Worm (Caenorhabditis elegans) whole organism, midembryonic: ENCODE data around the gene srlf-18.

Source experiments
- T22C8.4 ChIP-seq: fragments of 200-800 bp; sonication (Bioruptor generic); IDR thresholded peaks from 2 replicates; pipeline ENCODE4 v1.3.6; 2022; ENCODE audit warnings: missing genetic modification characterization, missing compliant biosample characterization
- cog-1 ChIP-seq: sonication (generic microtip); optimal IDR thresholded peaks from 2 replicates; lab custom pipeline; 2016; ENCODE audit warnings: missing genetic modification characterization, missing compliant biosample characterization
- flt-1 ChIP-seq: fragments of 200-800 bp; sonication (Bioruptor generic); IDR thresholded peaks from 2 replicates; pipeline ENCODE4 v1.3.6; 2022; ENCODE audit warnings: missing genetic modification characterization, missing compliant biosample characterization
- klf-2 ChIP-seq: fragments of 200-800 bp; sonication (Bioruptor generic); conservative IDR thresholded peaks from 2 replicates; pipeline ENCODE4 v1.3.6; 2022; ENCODE audit warnings: missing genetic modification reagents, missing genetic modification characterization, missing compliant biosample characterization
- med-1 ChIP-seq: sonication (generic microtip); optimal IDR thresholded peaks from 2 replicates; lab custom pipeline; 2017; ENCODE audit warnings: missing genetic modification characterization, mild to moderate bottlenecking, missing compliant biosample characterization, antibody characterized with exemption, missing genetic modification reagents; ENCODE audit not compliant: insufficient read depth
- ref-1 ChIP-seq: fragments of 200-800 bp; sonication (Bioruptor generic); conservative IDR thresholded peaks from 2 replicates; pipeline ENCODE4 v1.3.6; 2022; ENCODE audit warnings: missing genetic modification reagents, missing genetic modification characterization, missing compliant biosample characterization
- tab-1 ChIP-seq: fragments of 200-800 bp; sonication (Bioruptor generic); IDR thresholded peaks from 2 replicates; pipeline ENCODE4 v1.3.6; 2022; ENCODE audit warnings: missing genetic modification characterization, missing compliant biosample characterization
- ztf-23 ChIP-seq: fragments of 200-800 bp; sonication (Bioruptor generic); IDR thresholded peaks from 2 replicates; pipeline ENCODE4 v1.3.6; 2022; ENCODE audit warnings: missing genetic modification reagents, missing genetic modification characterization, missing compliant biosample characterization
- ztf-29 ChIP-seq: fragments of 200-800 bp; sonication (Bioruptor generic); IDR thresholded peaks from 2 replicates; pipeline ENCODE4 v1.3.6; 2022; ENCODE audit warnings: missing genetic modification reagents, missing genetic modification characterization, missing compliant biosample characterization

Gene srlf-18

DNA sequence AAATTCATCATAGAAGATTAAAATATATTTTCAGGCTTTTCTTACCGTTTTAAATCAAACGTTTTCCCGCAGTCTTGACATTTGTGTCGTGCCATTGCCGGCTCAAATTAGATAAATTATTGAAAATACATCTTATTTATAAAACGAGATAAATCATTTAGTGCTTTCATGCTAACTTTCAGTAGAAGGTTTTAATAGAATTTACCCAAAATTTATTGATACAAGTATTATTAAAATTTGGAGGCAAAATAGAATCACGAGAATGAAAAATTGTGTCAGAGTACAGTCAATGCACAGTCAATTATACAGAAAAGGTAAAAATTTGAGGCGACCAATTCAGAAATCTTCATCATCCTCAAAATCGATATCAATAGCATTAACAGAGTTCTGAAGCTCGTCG is 22.8 kb downstream of the srlf-18 start, which contains the start of gene Y5F2A.4:
TSS of gene Y5F2A.4 (minus strand) at position 101 of the 400 bp plus-strand sequence.
- TF ChIP-seq ref-1: no peak
- TF ChIP-seq ztf-29 (GFP tag; lab: Robert Waterston, UW): no peak
- no peak for TF ChIP-seq cog-1 (tag; lab: Kevin White, UChicago)
- TF ChIP-seq T22C8.4 (GFP tag; lab: Robert Waterston, UW): no peak
- TF ChIP-seq tab-1 (GFP tag; lab: Robert Waterston, UW): no peak
- TF ChIP-seq klf-2: no peak
- TF ChIP-seq flt-1 (GFP tag; lab: Robert Waterston, UW): no peak

DNA sequence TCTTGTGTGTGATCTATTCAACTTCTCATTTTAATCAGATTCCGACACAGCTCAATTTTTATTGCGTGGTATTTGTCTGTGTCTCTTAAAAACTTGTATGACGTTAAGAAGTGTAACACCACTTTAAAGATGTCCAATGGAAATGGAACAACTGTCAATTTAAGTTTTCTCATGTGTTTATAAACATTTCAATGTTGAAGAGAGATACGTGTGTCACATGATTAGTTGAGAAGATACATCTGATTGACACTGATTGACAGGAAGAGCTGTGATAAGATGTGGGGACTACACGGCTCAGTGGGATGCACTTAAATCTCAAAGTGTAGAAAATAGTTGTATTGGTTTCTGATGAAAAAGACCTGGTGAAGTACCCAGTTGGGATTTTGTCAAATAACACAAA is 33.0 kb downstream of the srlf-18 start:
- TF ChIP-seq ztf-29 (GFP tag; lab: Robert Waterston, UW) (no peak), ref-1 (no peak), cog-1 (tag; lab: Kevin White, UChicago) (no peak), flt-1 (GFP tag; lab: Robert Waterston, UW) (no peak), T22C8.4 (GFP tag; lab: Robert Waterston, UW) (no peak)

DNA sequence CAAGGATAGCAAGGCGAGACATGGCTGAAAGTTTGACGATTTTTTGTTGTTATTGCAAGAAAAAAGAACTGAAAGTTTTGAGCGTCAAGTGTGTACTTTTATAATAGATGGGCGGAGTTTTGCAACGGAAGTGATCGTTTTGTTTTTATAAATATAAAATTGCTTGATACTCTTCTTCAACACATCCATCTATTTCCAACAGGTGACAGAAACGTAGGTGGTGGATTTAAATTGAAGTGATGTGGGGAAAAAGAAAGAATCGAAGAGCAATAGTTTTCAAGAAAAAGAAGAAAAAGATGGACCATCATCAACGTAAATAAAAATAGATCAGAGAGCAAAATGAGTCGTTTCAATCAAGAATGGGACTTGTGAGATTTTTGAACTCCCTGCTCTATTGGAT is 34.3 kb downstream of the srlf-18 start, which contains the start of gene ttr-17:
TSS of gene ttr-17 (minus strand) at position 24 of the 400 bp plus-strand sequence.
- no peak for TF ChIP-seq med-1 (GFP tag; lab: Kevin White, UChicago)
- no peak for TF ChIP-seq ztf-29 (GFP tag; lab: Robert Waterston, UW)
- no peak for TF ChIP-seq T22C8.4 (GFP tag; lab: Robert Waterston, UW)
- no peak for TF ChIP-seq klf-2
- TF ChIP-seq tab-1 (GFP tag; lab: Robert Waterston, UW): no peak

DNA sequence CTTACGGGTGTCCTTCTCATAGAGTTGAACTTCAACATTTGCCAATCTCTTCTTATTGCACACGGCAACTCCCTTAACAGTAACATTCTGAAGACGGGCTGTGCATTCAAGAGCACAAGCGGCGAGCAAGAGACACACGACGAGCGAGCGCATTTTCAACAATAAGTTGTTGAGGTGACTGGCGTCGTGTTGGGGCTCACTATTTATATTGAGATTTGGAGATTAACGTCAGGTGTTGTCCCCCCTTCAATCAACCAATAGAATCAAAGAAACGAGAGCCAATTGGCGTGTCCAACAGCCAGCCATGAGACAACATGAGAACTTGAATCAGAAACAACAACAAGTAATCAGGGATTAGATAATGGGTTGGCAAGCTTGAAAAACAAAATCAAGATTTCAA is 37.3 kb downstream of the srlf-18 start, which contains the start of gene ttr-16:
TSS of gene ttr-16 (minus strand) at position 176 of the 400 bp plus-strand sequence.
- TF ChIP-seq cog-1 (tag; lab: Kevin White, UChicago) (no peak), ztf-29 (GFP tag; lab: Robert Waterston, UW) (no peak), flt-1 (GFP tag; lab: Robert Waterston, UW) (0 out of 2 replicates have a peak, but pooled peaks have one; percentile 5)

DNA sequence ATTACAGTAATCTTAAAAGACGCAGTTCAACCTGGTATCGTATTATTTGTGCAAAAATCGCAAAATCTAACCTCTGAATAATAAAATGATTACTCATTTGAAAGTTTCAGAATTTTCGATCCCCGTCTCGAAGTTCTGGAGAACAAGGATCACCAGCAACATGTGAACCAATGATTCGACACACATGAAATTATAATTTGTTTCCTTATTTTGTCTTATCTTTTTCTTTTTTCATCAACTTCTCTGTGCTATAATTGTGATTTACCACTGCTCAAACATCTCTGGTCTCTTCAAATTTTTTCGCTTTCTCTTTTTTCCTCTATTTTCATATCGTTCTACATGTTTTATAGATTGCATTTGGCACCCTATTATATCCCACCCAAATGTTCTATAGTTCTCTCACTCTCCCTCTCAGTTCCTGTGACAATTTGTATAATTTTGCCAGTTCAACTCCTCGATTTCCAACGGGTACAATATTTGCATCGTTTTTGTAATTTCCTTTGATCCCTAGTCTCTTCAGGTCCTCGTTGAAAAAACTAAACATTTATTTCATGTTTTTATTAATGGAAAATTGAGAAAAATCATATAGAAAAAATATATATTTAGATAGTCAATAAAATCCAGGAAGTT is 38.2 kb downstream of the srlf-18 start:
- no peak for TF ChIP-seq tab-1 (GFP tag; lab: Robert Waterston, UW)
- no peak for TF ChIP-seq ztf-29 (GFP tag; lab: Robert Waterston, UW)
- no peak for TF ChIP-seq med-1 (GFP tag; lab: Kevin White, UChicago)
- TF ChIP-seq ztf-23 (GFP tag; lab: Robert Waterston, UW): no peak
- no peak for TF ChIP-seq T22C8.4 (GFP tag; lab: Robert Waterston, UW)
- TF ChIP-seq klf-2: no peak
- no peak for TF ChIP-seq ref-1
- TF ChIP-seq cog-1 (tag; lab: Kevin White, UChicago): no peak
- no peak for TF ChIP-seq flt-1 (GFP tag; lab: Robert Waterston, UW)

DNA sequence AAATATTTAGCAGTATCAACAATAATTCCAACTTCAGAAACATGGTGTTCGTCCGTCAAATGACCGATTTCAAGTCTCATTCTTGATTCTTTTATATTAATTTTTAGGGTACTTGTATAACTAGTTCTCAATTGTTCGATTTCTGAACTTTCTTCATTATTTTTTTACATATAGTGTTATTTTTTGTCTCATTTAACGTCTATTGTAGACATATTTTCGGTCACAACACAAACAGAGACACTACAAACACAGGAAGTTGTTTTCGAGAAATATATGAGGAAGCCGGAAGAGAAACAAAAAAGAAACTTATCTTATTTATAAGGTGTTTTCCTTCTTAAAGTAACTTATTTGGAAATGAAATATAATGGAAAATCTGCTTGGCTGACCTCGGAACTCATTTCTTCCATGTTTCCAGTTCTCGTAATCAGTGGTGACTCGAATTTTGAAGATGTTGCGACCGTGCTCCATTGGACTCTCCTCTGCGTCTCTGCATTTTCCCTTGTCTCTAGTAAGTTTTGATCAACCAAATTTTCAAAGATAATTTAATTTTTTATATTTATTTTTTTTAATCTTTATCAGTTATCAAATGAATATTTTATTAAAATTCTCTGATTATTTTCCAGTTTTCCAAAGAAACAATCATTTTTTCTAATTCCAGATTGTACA is 47.5 kb downstream of the srlf-18 start, which contains the start of the genes F36H1.12 and lin-3:
TSS of gene F36H1.12 (minus strand) at position 51 of the 666 bp plus-strand sequence.
TSS of gene lin-3 (plus strand) at position 657 of the 666 bp plus-strand sequence.
- TF ChIP-seq tab-1 (GFP tag; lab: Robert Waterston, UW): no peak
- no peak for TF ChIP-seq flt-1 (GFP tag; lab: Robert Waterston, UW)
- no peak for TF ChIP-seq T22C8.4 (GFP tag; lab: Robert Waterston, UW)
- no peak for TF ChIP-seq ztf-29 (GFP tag; lab: Robert Waterston, UW)
- TF ChIP-seq cog-1 (tag; lab: Kevin White, UChicago): no peak
- TF ChIP-seq klf-2: no peak
- no peak for TF ChIP-seq med-1 (GFP tag; lab: Kevin White, UChicago)
- no peak for TF ChIP-seq ref-1
- no peak for TF ChIP-seq ztf-23 (GFP tag; lab: Robert Waterston, UW)

DNA sequence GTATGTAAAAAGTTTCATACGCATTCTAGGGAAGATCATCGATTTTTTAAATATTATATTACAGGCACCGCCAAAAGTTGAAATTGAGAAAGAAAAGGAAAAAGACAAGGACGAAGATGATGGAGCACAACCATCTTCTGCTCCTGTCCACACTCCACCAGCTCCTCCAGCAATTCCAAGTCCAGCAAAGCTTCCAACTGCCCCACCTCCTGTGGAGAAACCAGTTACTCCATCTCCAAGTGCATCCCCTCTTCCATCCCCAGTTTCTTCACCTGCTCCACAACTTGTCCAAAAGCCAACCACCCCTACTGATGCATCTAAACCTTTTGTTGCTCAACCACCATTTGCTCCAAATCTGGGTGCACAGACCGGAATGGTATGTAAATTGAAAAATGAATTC is 49.3 kb downstream of the srlf-18 start:
- no peak for TF ChIP-seq med-1 (GFP tag; lab: Kevin White, UChicago)
- TF ChIP-seq ztf-23 (GFP tag; lab: Robert Waterston, UW): no peak
- TF ChIP-seq tab-1 (GFP tag; lab: Robert Waterston, UW): no peak
- no peak for TF ChIP-seq T22C8.4 (GFP tag; lab: Robert Waterston, UW)
- no peak for TF ChIP-seq cog-1 (tag; lab: Kevin White, UChicago)
- no peak for TF ChIP-seq klf-2
- no peak for TF ChIP-seq ref-1
